Fruit fly (Drosophila melanogaster) whole organism, larva: ENCODE data around the gene CG14194.
A peak's percentile ranks its signal among the peaks of the same experiment; 100 is the strongest.

ENCODE experiments used
- noc ChIP-seq: fragments of 200-800 bp; sonication (Bioruptor generic); optimal IDR thresholded peaks from 3 replicates; lab custom pipeline; 2019; ENCODE audit warnings: missing biosample characterization, mild to moderate bottlenecking, missing genetic modification characterization, moderate library complexity

The CG14194 gene

dm6 chrX:19160635-19161407 lies 32.5 kb upstream of the CG14194 start:
- no peak for TF ChIP-seq noc

dm6 chrX:19162249-19162914 lies 31.0 kb upstream of the CG14194 start:
- no peak for TF ChIP-seq noc

- TF ChIP-seq noc: no peak
These were observed 29.9 kb upstream of the CG14194 start for dm6 chrX:19163446-19163845.

- TF ChIP-seq noc: peak; percentile 64
These were observed 28.6 kb upstream of the CG14194 start for dm6 chrX:19164726-19165125.

dm6 chrX:19165144-19166011 lies 28.0 kb upstream of the CG14194 start:
- no peak for TF ChIP-seq noc

- peak; percentile 52 for TF ChIP-seq noc
These were observed 27.0 kb upstream of the CG14194 start for dm6 chrX:19166152-19166935.

dm6 chrX:19167032-19167568 lies 26.3 kb upstream of the CG14194 start, which contains the start of gene RhoGAP18B:
Gene RhoGAP18B (minus strand): TSS chrX:19167082.
- TF ChIP-seq noc: no peak

- no peak for TF ChIP-seq noc
These were observed 25.6 kb upstream of the CG14194 start for dm6 chrX:19167586-19168403.

- TF ChIP-seq noc: no peak
These were observed 22.6 kb upstream of the CG14194 start, which contains the start of gene Inx5 for dm6 chrX:19170791-19171190. Gene Inx5 (minus strand): TSS chrX:19170883.

- TF ChIP-seq noc: no peak
These were observed 21.4 kb upstream of the CG14194 start for dm6 chrX:19171926-19172325.

dm6 chrX:19172955-19173354 lies 20.4 kb upstream of the CG14194 start:
- no peak for TF ChIP-seq noc

dm6 chrX:19174092-19174491 lies 19.3 kb upstream of the CG14194 start:
- TF ChIP-seq noc: peak; percentile 44

dm6 chrX:19174850-19175571 lies 18.3 kb upstream of the CG14194 start, which contains the start of gene CG33939:
Gene CG33939 (minus strand): TSS chrX:19174900.
- no peak for TF ChIP-seq noc

- TF ChIP-seq noc: peak; percentile 69
These were observed 13.6 kb upstream of the CG14194 start, which contains the start of the genes CG7556 and CG7453 for dm6 chrX:19179696-19180255. Gene CG7556 (minus strand): TSS chrX:19179830. Gene CG7453 (plus strand): TSS chrX:19180173.
